Worm (Caenorhabditis elegans) whole organism, midembryonic: ENCODE measurements around the gene C11H1.9.

Experiments
- T22C8.4 ChIP-seq: fragments of 200-800 bp; sonication (Bioruptor generic); IDR thresholded peaks from 2 replicates; pipeline ENCODE4 v1.3.6; 2022; ENCODE audit warnings: missing genetic modification characterization, missing compliant biosample characterization
- cog-1 ChIP-seq: sonication (generic microtip); optimal IDR thresholded peaks from 2 replicates; lab custom pipeline; 2016; ENCODE audit warnings: missing genetic modification characterization, missing compliant biosample characterization
- klf-2 ChIP-seq: fragments of 200-800 bp; sonication (Bioruptor generic); conservative IDR thresholded peaks from 2 replicates; pipeline ENCODE4 v1.3.6; 2022; ENCODE audit warnings: missing genetic modification reagents, missing genetic modification characterization, missing compliant biosample characterization
- tab-1 ChIP-seq: fragments of 200-800 bp; sonication (Bioruptor generic); IDR thresholded peaks from 2 replicates; pipeline ENCODE4 v1.3.6; 2022; ENCODE audit warnings: missing genetic modification characterization, missing compliant biosample characterization
- ztf-23 ChIP-seq: fragments of 200-800 bp; sonication (Bioruptor generic); IDR thresholded peaks from 2 replicates; pipeline ENCODE4 v1.3.6; 2022; ENCODE audit warnings: missing genetic modification reagents, missing genetic modification characterization, missing compliant biosample characterization
- ztf-29 ChIP-seq: fragments of 200-800 bp; sonication (Bioruptor generic); IDR thresholded peaks from 2 replicates; pipeline ENCODE4 v1.3.6; 2022; ENCODE audit warnings: missing genetic modification reagents, missing genetic modification characterization, missing compliant biosample characterization

- TF ChIP-seq ztf-29 (GFP tag; lab: Robert Waterston, UW) (no peak), T22C8.4 (GFP tag; lab: Robert Waterston, UW) (no peak), klf-2 (GFP tag; lab: Robert Waterston, UW) (no peak), cog-1 (tag; lab: Kevin White, UChicago) (no peak), tab-1 (no peak), ztf-23 (GFP tag; lab: Robert Waterston, UW) (no peak)
Measured at ce11 chrX:14329348-14329747, 9.2 kb upstream of the C11H1.9 start.
